Worm (Caenorhabditis elegans): ENCODE data around the gene idpb-5.

Gene idpb-5

ce11 chrV:11839220-11839619 lies at the start of gene idpb-5:
Gene idpb-5 (plus strand): TSS chrV:11839520.
- TF ChIP-seq R02D3.7 (tag; optimal IDR thresholded peaks at IDR 0.05) (no peak), ama-1 (optimal IDR thresholded peaks at IDR 0.05) (no peak), sea-2 (GFP tag; optimal IDR thresholded peaks at IDR 0.05) (no peak), pha-4 (tag; optimal IDR thresholded peaks at IDR 0.05) (no peak), lsy-12 (tag; optimal IDR thresholded peaks at IDR 0.05) (no peak), ceh-82 (tag; optimal IDR thresholded peaks at IDR 0.05) (no peak), nhr-12 (tag; optimal IDR thresholded peaks at IDR 0.05) (no peak), snpc-4 (tag; optimal IDR thresholded peaks at IDR 0.05) (no peak), nhr-23 (tag; optimal IDR thresholded peaks at IDR 0.05) (no peak), mml-1 (tag; optimal IDR thresholded peaks at IDR 0.05) (no peak), ceh-28 (tag; optimal IDR thresholded peaks at IDR 0.05) (no peak), egl-5 (tag; optimal IDR thresholded peaks at IDR 0.05) (no peak), nhr-28 (tag; optimal IDR thresholded peaks at IDR 0.05) (no peak), unc-62 (GFP tag; optimal IDR thresholded peaks at IDR 0.05) (no peak), eor-1 (tag; optimal IDR thresholded peaks at IDR 0.05) (no peak), ztf-4 (tag; optimal IDR thresholded peaks at IDR 0.05) (no peak), fkh-10 (GFP tag; optimal IDR thresholded peaks at IDR 0.05) (no peak), mdl-1 (tag; optimal IDR thresholded peaks at IDR 0.05) (no peak), lin-39 (tag; optimal IDR thresholded peaks at IDR 0.05) (no peak), nhr-67 (tag; optimal IDR thresholded peaks at IDR 0.05) (no peak)

ce11 chrV:11794172-11794571 lies 45.1 kb upstream of the idpb-5 start:
- TF ChIP-seq nhr-43 (tag; optimal IDR thresholded peaks at IDR 0.05; ENCODE audit: poor library complexity, severe bottlenecking) (peak; percentile 52), tbx-2 (tag; optimal IDR thresholded peaks at IDR 0.05) (no peak), nhr-25 (tag; optimal IDR thresholded peaks at IDR 0.05) (peak; percentile 64)

- TF ChIP-seq zag-1 (tag; optimal IDR thresholded peaks at IDR 0.05) (no peak), pha-4 (tag; optimal IDR thresholded peaks at IDR 0.05) (no peak), nhr-25 (tag; optimal IDR thresholded peaks at IDR 0.05) (peak; percentile 23), ceh-28 (tag; optimal IDR thresholded peaks at IDR 0.05) (peak; percentile 47), nhr-23 (tag; optimal IDR thresholded peaks at IDR 0.05) (peak; percentile 64)
These were observed 44.0 kb upstream of the idpb-5 start for ce11 chrV:11795352-11795751.

- no peak for TF ChIP-seq fkh-10 (GFP tag; optimal IDR thresholded peaks at IDR 0.05)
- TF ChIP-seq egl-27 (tag; optimal IDR thresholded peaks at IDR 0.05): no peak
- TF ChIP-seq ceh-9 (tag; optimal IDR thresholded peaks at IDR 0.05): no peak
- TF ChIP-seq fos-1 (tag; optimal IDR thresholded peaks at IDR 0.05): no peak
- TF ChIP-seq ceh-16 (tag; optimal IDR thresholded peaks at IDR 0.05): no peak
- no peak for TF ChIP-seq nhr-67 (tag; optimal IDR thresholded peaks at IDR 0.05)
- no peak for TF ChIP-seq elt-2 (tag; optimal IDR thresholded peaks at IDR 0.05)
- no peak for TF ChIP-seq nhr-25 (tag; optimal IDR thresholded peaks at IDR 0.05)
- no peak for TF ChIP-seq tbx-2 (tag; optimal IDR thresholded peaks at IDR 0.05)
- peak; percentile 37 for TF ChIP-seq nhr-23 (tag; optimal IDR thresholded peaks at IDR 0.05)
- TF ChIP-seq ceh-82 (tag; optimal IDR thresholded peaks at IDR 0.05): no peak
- peak; percentile 2 for TF ChIP-seq jun-1 (tag; optimal IDR thresholded peaks at IDR 0.05)
- no peak for TF ChIP-seq lin-39 (tag; optimal IDR thresholded peaks at IDR 0.05)
- TF ChIP-seq fkh-2 (tag; optimal IDR thresholded peaks at IDR 0.05): no peak
- TF ChIP-seq ztf-4 (tag; optimal IDR thresholded peaks at IDR 0.05): no peak
- peak; percentile 31 for TF ChIP-seq nhr-43 (tag; optimal IDR thresholded peaks at IDR 0.05; ENCODE audit: poor library complexity, severe bottlenecking)
- no peak for TF ChIP-seq snpc-4 (tag; optimal IDR thresholded peaks at IDR 0.05)
- no peak for TF ChIP-seq nfya-1 (tag; optimal IDR thresholded peaks at IDR 0.05; ENCODE audit: insufficient read depth)
- no peak for TF ChIP-seq sea-2 (GFP tag; optimal IDR thresholded peaks at IDR 0.05)
- no peak for TF ChIP-seq pqm-1 (tag; optimal IDR thresholded peaks at IDR 0.05)
- no peak for TF ChIP-seq hmg-11 (tag; optimal IDR thresholded peaks at IDR 0.05)
- TF ChIP-seq mml-1 (tag; optimal IDR thresholded peaks at IDR 0.05): no peak
- no peak for TF ChIP-seq ZK546.5 (tag; optimal IDR thresholded peaks at IDR 0.05)
- no peak for TF ChIP-seq nhr-28 (tag; optimal IDR thresholded peaks at IDR 0.05)
These were observed 43.0 kb upstream of the idpb-5 start for ce11 chrV:11796343-11796742.
